Fruit fly (Drosophila melanogaster): ENCODE data around the gene CG10514.

DNA sequence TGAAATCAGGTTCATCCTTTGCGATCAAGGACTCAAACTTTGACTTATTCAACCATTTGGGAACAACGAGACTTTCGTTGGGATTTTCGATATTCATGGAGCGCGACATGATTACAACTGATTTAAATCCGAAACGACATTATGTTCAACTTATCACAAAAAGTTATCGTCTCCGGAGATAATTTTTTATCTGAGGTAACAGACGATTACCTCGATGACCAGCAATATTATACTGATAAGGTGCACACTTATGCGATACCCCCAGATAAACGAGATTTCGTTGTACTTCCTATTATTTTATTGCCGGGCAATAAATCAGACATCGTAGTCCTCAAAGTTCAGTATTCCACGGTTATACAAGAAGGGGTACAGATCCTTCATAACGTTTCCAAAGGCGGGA, 18.0 kb upstream of the CG10514 start, which contains the start of gene CG31097:
- TF ChIP-seq pad (GFP tag; optimal IDR thresholded peaks at IDR 0.05) (no peak), Clk (GFP tag; optimal IDR thresholded peaks at IDR 0.05) (no peak), Crg-1 (GFP tag; optimal IDR thresholded peaks at IDR 0.05) (no peak), toe (GFP tag; optimal IDR thresholded peaks at IDR 0.05) (no peak), kay (GFP tag; ENCODE audit: borderline replicate concordance) (no peak), ovo (GFP tag; optimal IDR thresholded peaks at IDR 0.05) (no peak), bab1 (GFP tag; optimal IDR thresholded peaks at IDR 0.05) (no peak)
